Worm (Caenorhabditis elegans): Measurements from ENCODE around the gene F32D8.8.

F32D8.8 gene

ce11 chrV:10883478-10883877 is 19.1 kb downstream of the F32D8.8 start, which contains the start of gene F32D8.2:
Gene F32D8.2, plus strand, starts transcription at chrV:10883778.
- TF ChIP-seq B0019.2 (GFP tag; conservative IDR thresholded peaks at IDR 0.05) (no peak), nhr-27 (tag; optimal IDR thresholded peaks at IDR 0.05) (no peak)

ce11 chrV:10880138-10880882 is 22.3 kb downstream of the F32D8.8 start, which contains the start of gene F32D8.1:
Gene F32D8.1, plus strand, starts transcription at chrV:10880832.
- TF ChIP-seq nfya-2 (GFP tag; IDR thresholded peaks at IDR 0.05) (no peak), F10E7.11 (tag; optimal IDR thresholded peaks at IDR 0.05) (no peak), ztf-6 (GFP tag; IDR thresholded peaks at IDR 0.05) (no peak), fkh-3 (tag; optimal IDR thresholded peaks at IDR 0.05) (no peak), F52B5.7 (tag; optimal IDR thresholded peaks at IDR 0.05) (no peak), K11D2.4 (GFP tag; IDR thresholded peaks at IDR 0.05) (no peak), egl-44 (GFP tag; IDR thresholded peaks at IDR 0.05) (no peak), madf-3 (GFP tag; IDR thresholded peaks at IDR 0.05) (no peak)

- TF ChIP-seq him-1 (tag; optimal IDR thresholded peaks at IDR 0.05) (no peak), madf-8 (GFP tag; conservative IDR thresholded peaks at IDR 0.05) (no peak), nfyb-1 (GFP tag; IDR thresholded peaks at IDR 0.05) (no peak), snpc-3.4 (tag; optimal IDR thresholded peaks at IDR 0.05) (no peak), ztf-22 (GFP tag; optimal IDR thresholded peaks at IDR 0.05) (peak; percentile 25), T07F8.4 (tag; optimal IDR thresholded peaks at IDR 0.05) (no peak), atf-7 (tag; optimal IDR thresholded peaks at IDR 0.05) (no peak), F52B5.7 (tag; optimal IDR thresholded peaks at IDR 0.05) (no peak), nhr-80 (tag; optimal IDR thresholded peaks at IDR 0.05) (peak; percentile 86), mes-4 (tag; optimal IDR thresholded peaks at IDR 0.05) (no peak)
These were observed 24.6 kb downstream of the F32D8.8 start for ce11 chrV:10877808-10878600.

ce11 chrV:10876512-10876911 is 26.1 kb downstream of the F32D8.8 start:
- TF ChIP-seq ama-1 (optimal IDR thresholded peaks at IDR 0.05) (no peak), ama-1 (GFP tag; optimal IDR thresholded peaks at IDR 0.05) (no peak), K12H6.12 (tag; optimal IDR thresholded peaks at IDR 0.05) (no peak), let-607 (tag; optimal IDR thresholded peaks at IDR 0.05) (no peak), C06A6.2 (GFP tag; conservative IDR thresholded peaks at IDR 0.05) (no peak), him-1 (tag; optimal IDR thresholded peaks at IDR 0.05) (no peak), D2030.7 (GFP tag; IDR thresholded peaks at IDR 0.05) (no peak), zfh-2 (GFP tag; conservative IDR thresholded peaks at IDR 0.05) (no peak), C17E4.6 (GFP tag; IDR thresholded peaks at IDR 0.05) (no peak), let-526 (GFP tag; IDR thresholded peaks at IDR 0.05) (no peak), mel-28 (tag; optimal IDR thresholded peaks at IDR 0.05; ENCODE audit: borderline replicate concordance) (no peak), Y53G8AR.9 (GFP tag; conservative IDR thresholded peaks at IDR 0.05) (no peak), sea-2 (GFP tag; IDR thresholded peaks at IDR 0.05) (no peak), chd-7 (tag; optimal IDR thresholded peaks at IDR 0.05) (no peak), dox-1 (GFP tag; IDR thresholded peaks at IDR 0.05) (no peak), hmg-20 (GFP tag; IDR thresholded peaks at IDR 0.05) (no peak), bed-2 (GFP tag; IDR thresholded peaks at IDR 0.05) (no peak), ztf-3 (GFP tag; optimal IDR thresholded peaks at IDR 0.05) (no peak)
